Worm (Caenorhabditis elegans) whole organism, late embryonic: ENCODE measurements around the gene T20D4.7.

Experiments used
- F13H6.1 ChIP-seq: sonication (generic microtip); optimal IDR thresholded peaks from 2 replicates; lab custom pipeline; 2016; ENCODE audit warnings: missing genetic modification characterization, missing compliant biosample characterization
- T23F11.4 ChIP-seq: fragments of 200-800 bp; sonication (Bioruptor generic); optimal IDR thresholded peaks from 2 replicates; lab custom pipeline; 2018; ENCODE audit warnings: mild to moderate bottlenecking, missing genetic modification characterization, missing compliant biosample characterization
- ceh-14 ChIP-seq: sonication (generic microtip); optimal IDR thresholded peaks from 2 replicates; lab custom pipeline; 2016; ENCODE audit warnings: missing genotype, missing genetic modification characterization, missing compliant biosample characterization
- dmd-4 ChIP-seq: sonication (generic microtip); optimal IDR thresholded peaks from 2 replicates; lab custom pipeline; 2016; ENCODE audit warnings: borderline replicate concordance, missing genetic modification characterization, missing compliant biosample characterization
- eyg-1 ChIP-seq: sonication (generic microtip); optimal IDR thresholded peaks from 2 replicates; lab custom pipeline; 2016; ENCODE audit warnings: missing genotype, missing genetic modification characterization, missing compliant biosample characterization
- hlh-15 ChIP-seq: sonication (generic microtip); optimal IDR thresholded peaks from 2 replicates; lab custom pipeline; 2016; ENCODE audit warnings: missing genetic modification characterization, missing compliant biosample characterization
- lim-6 ChIP-seq: sonication (generic microtip); optimal IDR thresholded peaks from 2 replicates; lab custom pipeline; 2016; ENCODE audit warnings: missing genetic modification characterization, missing compliant biosample characterization
- pqm-1 ChIP-seq: sonication (generic microtip); optimal IDR thresholded peaks from 2 replicates; lab custom pipeline; 2016; ENCODE audit warnings: missing genetic modification characterization, missing compliant biosample characterization
- sdc-2 ChIP-seq: sonication (generic microtip); optimal IDR thresholded peaks from 2 replicates; lab custom pipeline; 2016; ENCODE audit warnings: missing genotype, missing genetic modification characterization, missing compliant biosample characterization

- TF ChIP-seq hlh-15 (tag; lab: Kevin White, UChicago) (no peak), pqm-1 (tag; lab: Kevin White, UChicago) (no peak), sdc-2 (tag; lab: Kevin White, UChicago) (no peak), lim-6 (tag; lab: Kevin White, UChicago) (no peak), T23F11.4 (no peak), F13H6.1 (no peak), eyg-1 (no peak), dmd-4 (tag; lab: Kevin White, UChicago) (no peak), ceh-14 (tag; lab: Kevin White, UChicago) (no peak)
These were observed 46.2 kb upstream of the T20D4.7 start, which contains the start of gene C04E12.4 for ce11 chrV:3362475-3362874.
